1 fruit fly cellular context compared by ENCODE assay signal in genomic region chr3L:11333986-11334385, dm6.
TF ChIP-seq lines count a peak whose summit lies in the region.

No protein-coding gene starts in this region.

TF ChIP-seq in whole organism, embryonic, 481 proteins besides CTCF, POLR2A, EP300 and RAD21 (continued from another document):
- TF ChIP-seq CG6175 (GFP tag; IDR thresholded peaks at IDR 0.05; lab: Robert Waterston, UW) (no peak), Spps (tag; optimal IDR thresholded peaks at IDR 0.05; lab: Kevin White, UChicago) (peak; percentile 45), vfl (GFP tag; optimal IDR thresholded peaks at IDR 0.05; lab: Kevin White, UChicago) (no peak), CG30403 (GFP tag; optimal IDR thresholded peaks at IDR 0.05; lab: Kevin White, UChicago) (peak; percentile 26), grau (tag; optimal IDR thresholded peaks at IDR 0.05; lab: Kevin White, UChicago) (peak; percentile 59), Dp (GFP tag; optimal IDR thresholded peaks at IDR 0.05; lab: Kevin White, UChicago) (no peak), zf30C (GFP tag; optimal IDR thresholded peaks at IDR 0.05; lab: Kevin White, UChicago) (peak; percentile 28), CG15696 (tag; optimal IDR thresholded peaks at IDR 0.05; lab: Kevin White, UChicago) (peak; percentile 32), row (GFP tag; IDR thresholded peaks at IDR 0.05; lab: Robert Waterston, UW) (peak; percentile 58), CG33557 (GFP tag; optimal IDR thresholded peaks at IDR 0.05; lab: Kevin White, UChicago) (peak; percentile 31), ems (GFP tag; optimal IDR thresholded peaks at IDR 0.05; lab: Kevin White, UChicago) (peak; percentile 45), CG15269 (tag; optimal IDR thresholded peaks at IDR 0.05; lab: Kevin White, UChicago) (peak; percentile 43), HLHmδ (GFP tag; optimal IDR thresholded peaks at IDR 0.05; lab: Kevin White, UChicago) (no peak), NC2β (GFP tag; optimal IDR thresholded peaks at IDR 0.05; lab: Kevin White, UChicago) (no peak), Dek (tag; optimal IDR thresholded peaks at IDR 0.05; lab: Kevin White, UChicago) (peak; percentile 32), CG4820 (GFP tag; optimal IDR thresholded peaks at IDR 0.05; lab: Kevin White, UChicago) (peak; percentile 62), CG13287 (GFP tag; IDR thresholded peaks at IDR 0.05; lab: Robert Waterston, UW; ENCODE audit: partially characterized antibody) (no peak), D (optimal IDR thresholded peaks at IDR 0.05; lab: Kevin White, UChicago) (no peak), D (GFP tag; optimal IDR thresholded peaks at IDR 0.05; lab: Kevin White, UChicago) (peak; percentile 48), Max (GFP tag; optimal IDR thresholded peaks at IDR 0.05; lab: Kevin White, UChicago) (no peak)
